Fruit fly (Drosophila melanogaster) whole organism, embryonic: Measurements from ENCODE around the gene sordd2.

ENCODE experiments used
- CG10147 ChIP-seq: fragments of 200-800 bp; sonication (Bioruptor generic); optimal IDR thresholded peaks from 2 replicates; lab custom pipeline; 2019; ENCODE audit warnings: missing biosample characterization, mild to moderate bottlenecking, missing genetic modification characterization, moderate library complexity
- CG10431 ChIP-seq: fragments of 200-800 bp; sonication (Bioruptor generic); optimal IDR thresholded peaks from 3 replicates; lab custom pipeline; 2018; ENCODE audit warnings: missing biosample characterization, mild to moderate bottlenecking, missing genetic modification characterization
- CG11085 ChIP-seq: fragments of 200-800 bp; sonication (Bioruptor generic); IDR thresholded peaks from 2 replicates; pipeline ENCODE4 v1.3.6; 2022; ENCODE audit warnings: missing biosample characterization, missing genetic modification characterization
- CG11696 ChIP-seq: fragments of 200-800 bp; sonication (Bioruptor generic); IDR thresholded peaks from 2 replicates; pipeline ENCODE4 v1.3.6; 2022; ENCODE audit warnings: missing biosample characterization, missing genetic modification characterization
- CG14014 ChIP-seq: fragments of 200-800 bp; sonication (Bioruptor generic); IDR thresholded peaks from 2 replicates; pipeline ENCODE4 v1.3.6; 2022; ENCODE audit warnings: missing biosample characterization, missing genetic modification characterization
- CG15269 ChIP-seq: fragments of 200-800 bp; sonication (Bioruptor generic); optimal IDR thresholded peaks from 2 replicates; lab custom pipeline; 2018; ENCODE audit warnings: missing biosample characterization, mild to moderate bottlenecking, missing genetic modification characterization, moderate library complexity
- CG1792 ChIP-seq: fragments of 200-800 bp; sonication (Bioruptor generic); optimal IDR thresholded peaks from 2 replicates; lab custom pipeline; 2016; ENCODE audit warnings: missing biosample characterization, missing genetic modification characterization
- CG18476 ChIP-seq: fragments of 200-800 bp; sonication (Bioruptor generic); optimal IDR thresholded peaks from 2 replicates; lab custom pipeline; 2016; ENCODE audit warnings: missing biosample characterization, mild to moderate bottlenecking, missing genetic modification characterization
- CG31441 ChIP-seq: fragments of 200-800 bp; sonication (Bioruptor generic); IDR thresholded peaks from 2 replicates; pipeline ENCODE4 v1.3.6; 2022; ENCODE audit warnings: missing biosample characterization, missing genetic modification characterization
- CG33213 ChIP-seq: fragments of 200-800 bp; sonication (Bioruptor generic); optimal IDR thresholded peaks from 3 replicates; lab custom pipeline; 2016; ENCODE audit warnings: missing biosample characterization, missing genetic modification characterization
- CG34376 ChIP-seq: fragments of 200-800 bp; sonication (Bioruptor generic); optimal IDR thresholded peaks from 2 replicates; lab custom pipeline; 2018; ENCODE audit warnings: missing biosample characterization, mild to moderate bottlenecking, missing genetic modification characterization
- CG4854 ChIP-seq: fragments of 200-800 bp; sonication (Bioruptor generic); optimal IDR thresholded peaks from 2 replicates; lab custom pipeline; 2016; ENCODE audit warnings: missing biosample characterization, missing genetic modification characterization, inconsistent platforms
- CG7987 ChIP-seq: fragments of 200-800 bp; sonication (Bioruptor generic); optimal IDR thresholded peaks from 2 replicates; lab custom pipeline; 2018; ENCODE audit warnings: missing biosample characterization, mild to moderate bottlenecking, missing genetic modification characterization, moderate library complexity
- CG9437 ChIP-seq: fragments of 200-800 bp; sonication (Bioruptor generic); optimal IDR thresholded peaks from 2 replicates; lab custom pipeline; 2018; ENCODE audit warnings: missing biosample characterization, mild to moderate bottlenecking, missing genetic modification characterization
- CG9609 ChIP-seq: fragments of 200-800 bp; sonication (Bioruptor generic); optimal IDR thresholded peaks from 3 replicates; lab custom pipeline; 2016; ENCODE audit warnings: missing biosample characterization, missing genetic modification characterization
- CG9797 ChIP-seq: fragments of 200-800 bp; sonication (Bioruptor generic); optimal IDR thresholded peaks from 3 replicates; lab custom pipeline; 2018; ENCODE audit warnings: missing biosample characterization, mild to moderate bottlenecking, missing genetic modification characterization
- Dp ChIP-seq: fragments of 200-800 bp; sonication (Bioruptor generic); optimal IDR thresholded peaks from 2 replicates; lab custom pipeline; 2018; ENCODE audit warnings: missing biosample characterization, mild to moderate bottlenecking, missing genetic modification characterization, moderate library complexity
- Ets97D ChIP-seq: fragments of 200-800 bp; sonication (Bioruptor generic); optimal IDR thresholded peaks from 3 replicates; lab custom pipeline; 2016; ENCODE audit warnings: missing biosample characterization, missing genetic modification characterization
- Hand ChIP-seq: fragments of 200-800 bp; sonication (Bioruptor generic); optimal IDR thresholded peaks from 2 replicates; lab custom pipeline; 2017; ENCODE audit warnings: mild to moderate bottlenecking, missing biosample characterization, missing genetic modification reagents, missing genetic modification characterization
- Hey ChIP-seq: fragments of 200-800 bp; sonication (Bioruptor generic); optimal IDR thresholded peaks from 3 replicates; lab custom pipeline; 2018; ENCODE audit warnings: missing biosample characterization, mild to moderate bottlenecking, missing genetic modification characterization
- MESR4 ChIP-seq: fragments of 200-800 bp; sonication (Bioruptor generic); optimal IDR thresholded peaks from 2 replicates; lab custom pipeline; 2018; ENCODE audit warnings: missing biosample characterization, mild to moderate bottlenecking, missing genetic modification characterization, moderate library complexity
- Med ChIP-seq: fragments of 200-800 bp; sonication (Bioruptor generic); peaks from one replicate; lab custom pipeline; 2016; ENCODE audit warnings: missing biosample characterization, missing genetic modification characterization, mild to moderate bottlenecking, inconsistent platforms, moderate library complexity
- Oli ChIP-seq: fragments of 200-800 bp; sonication (Bioruptor generic); optimal IDR thresholded peaks from 2 replicates; lab custom pipeline; 2018; ENCODE audit warnings: missing biosample characterization, mild to moderate bottlenecking, missing genetic modification characterization, moderate library complexity
- Sry-δ ChIP-seq: fragments of 200-800 bp; sonication (Bioruptor generic); optimal IDR thresholded peaks from 2 replicates; lab custom pipeline; 2016; ENCODE audit warnings: missing biosample characterization, missing genetic modification characterization
- TFAM ChIP-seq: fragments of 200-800 bp; sonication (Bioruptor generic); optimal IDR thresholded peaks from 2 replicates; lab custom pipeline; 2017; ENCODE audit warnings: missing biosample characterization, missing genetic modification characterization, inconsistent platforms
- Trl ChIP-seq, 3 experiments: fragments of >200 bp in 2 of 3; fragments of 200-800 bp in 1 of 3; sonication (Bioruptor generic) in 1 of 3; optimal IDR thresholded peaks; 2 replicates in 1 of 3; 3 replicates in 2 of 3; lab custom pipeline; 2016 to 2017; ENCODE audit warnings: missing biosample characterization in 1 of 3, missing genetic modification characterization in 1 of 3
- ara ChIP-seq: fragments of 200-800 bp; sonication (Bioruptor generic); IDR thresholded peaks from 2 replicates; pipeline ENCODE4 v1.3.6; 2022; ENCODE audit warnings: missing biosample characterization, missing genetic modification characterization
- ase ChIP-seq: fragments of 200-800 bp; sonication (Bioruptor generic); IDR thresholded peaks from 3 replicates; pipeline ENCODE4 v1.3.6; 2022; ENCODE audit warnings: missing biosample characterization, missing genetic modification characterization
- bowl ChIP-seq: fragments of 200-800 bp; sonication (Bioruptor generic); IDR thresholded peaks from 2 replicates; pipeline ENCODE4 v1.3.6; 2022; ENCODE audit warnings: missing biosample characterization, missing genetic modification characterization
- cato ChIP-seq: fragments of 200-800 bp; sonication (Bioruptor generic); optimal IDR thresholded peaks from 2 replicates; lab custom pipeline; 2016; ENCODE audit warnings: missing biosample characterization, missing genetic modification characterization, borderline replicate concordance
- caup ChIP-seq: fragments of 200-800 bp; sonication (Bioruptor generic); optimal IDR thresholded peaks from 3 replicates; lab custom pipeline; 2017; ENCODE audit warnings: missing biosample characterization, mild to moderate bottlenecking, missing genetic modification characterization, moderate library complexity; ENCODE audit not compliant: severe bottlenecking
- cg ChIP-seq: fragments of 200-800 bp; sonication (Bioruptor generic); optimal IDR thresholded peaks from 3 replicates; lab custom pipeline; 2019; ENCODE audit warnings: missing biosample characterization, mild to moderate bottlenecking, missing genetic modification characterization, moderate library complexity
- fd3F ChIP-seq: fragments of 200-800 bp; sonication (Bioruptor generic); optimal IDR thresholded peaks from 2 replicates; lab custom pipeline; 2018; ENCODE audit warnings: missing biosample characterization, mild to moderate bottlenecking, missing genetic modification characterization, moderate library complexity
- gem ChIP-seq: fragments of 200-800 bp; sonication (Bioruptor generic); optimal IDR thresholded peaks from 2 replicates; lab custom pipeline; 2019; ENCODE audit warnings: missing biosample characterization, mild to moderate bottlenecking, missing genetic modification characterization, moderate library complexity
- kni ChIP-seq: fragments of 200-800 bp; sonication (Bioruptor generic); optimal IDR thresholded peaks from 3 replicates; lab custom pipeline; 2017; ENCODE audit warnings: mild to moderate bottlenecking, missing biosample characterization, missing genetic modification reagents, missing genetic modification characterization
- luna ChIP-seq: fragments of 200-800 bp; sonication (Bioruptor generic); optimal IDR thresholded peaks from 2 replicates; lab custom pipeline; 2016; ENCODE audit warnings: missing biosample characterization, missing genetic modification characterization
- maf-S ChIP-seq: fragments of 200-800 bp; sonication (Bioruptor generic); optimal IDR thresholded peaks from 2 replicates; lab custom pipeline; 2016; ENCODE audit warnings: missing biosample characterization, missing genetic modification characterization
- odd ChIP-seq: fragments of 200-800 bp; sonication (Bioruptor generic); optimal IDR thresholded peaks from 2 replicates; lab custom pipeline; 2017; ENCODE audit warnings: missing biosample characterization, mild to moderate bottlenecking, missing genetic modification characterization
- pros ChIP-seq: fragments of 200-800 bp; sonication (Bioruptor generic); optimal IDR thresholded peaks from 3 replicates; lab custom pipeline; 2019; ENCODE audit warnings: missing biosample characterization, mild to moderate bottlenecking, missing genetic modification characterization, moderate library complexity
- repo ChIP-seq: fragments of 200-800 bp; sonication (Bioruptor generic); optimal IDR thresholded peaks from 2 replicates; lab custom pipeline; 2016; ENCODE audit warnings: missing biosample characterization, missing genetic modification characterization
- ro ChIP-seq: fragments of 200-800 bp; sonication (Bioruptor generic); IDR thresholded peaks from 2 replicates; pipeline ENCODE4 v1.3.6; 2022; ENCODE audit warnings: missing biosample characterization, missing genetic modification characterization
- scrt ChIP-seq: fragments of 200-800 bp; sonication (Bioruptor generic); optimal IDR thresholded peaks from 2 replicates; lab custom pipeline; 2018; ENCODE audit warnings: missing biosample characterization, mild to moderate bottlenecking, missing genetic modification characterization, moderate library complexity
- slou ChIP-seq: fragments of 200-800 bp; sonication (Bioruptor generic); optimal IDR thresholded peaks from 3 replicates; lab custom pipeline; 2016; ENCODE audit warnings: missing biosample characterization, missing genetic modification characterization
- so ChIP-seq: fragments of 200-800 bp; sonication (Bioruptor generic); IDR thresholded peaks from 3 replicates; pipeline ENCODE4 v1.3.6; 2022; ENCODE audit warnings: missing biosample characterization, missing genetic modification characterization
- sr ChIP-seq: fragments of 200-800 bp; sonication (Bioruptor generic); IDR thresholded peaks from 3 replicates; pipeline ENCODE4 v1.3.6; 2022; ENCODE audit warnings: missing biosample characterization, missing genetic modification characterization
- unc-4 ChIP-seq: fragments of 200-800 bp; sonication (Bioruptor generic); IDR thresholded peaks from 2 replicates; pipeline ENCODE4 v1.3.6; 2022; ENCODE audit warnings: missing biosample characterization, missing genetic modification characterization; ENCODE audit not compliant: partially characterized antibody
- unpg ChIP-seq: fragments of 200-800 bp; sonication (Bioruptor generic); optimal IDR thresholded peaks from 3 replicates; lab custom pipeline; 2018; ENCODE audit warnings: missing biosample characterization, mild to moderate bottlenecking, missing genetic modification characterization, moderate library complexity
- vfl ChIP-seq: fragments of 200-800 bp; sonication (Bioruptor generic); optimal IDR thresholded peaks from 2 replicates; lab custom pipeline; 2016; ENCODE audit warnings: missing biosample characterization, missing genetic modification characterization
- zfh2 ChIP-seq: fragments of 200-800 bp; sonication (Bioruptor generic); optimal IDR thresholded peaks from 2 replicates; lab custom pipeline; 2016; ENCODE audit warnings: missing biosample characterization, missing genetic modification characterization

The sordd2 gene

dm6 chrX:15802880-15803650 is 4.1 kb upstream of the sordd2 start (continued):
- no peak for TF ChIP-seq CG9437 (GFP tag; lab: Kevin White, UChicago)
- TF ChIP-seq ase (GFP tag; lab: Robert Waterston, UW): no peak
- TF ChIP-seq Hand: no peak
- no peak for TF ChIP-seq Hey (tag; lab: Kevin White, UChicago)
- TF ChIP-seq CG10431 (GFP tag; lab: Kevin White, UChicago): no peak
- TF ChIP-seq pros: no peak
- TF ChIP-seq CG9797: no peak
- TF ChIP-seq sr (GFP tag; lab: Robert Waterston, UW): no peak
- TF ChIP-seq Med: peak; percentile 59
- peak; percentile 73 for TF ChIP-seq unc-4
- no peak for TF ChIP-seq cato (GFP tag; lab: Kevin White, UChicago)
- no peak for TF ChIP-seq maf-S (GFP tag; lab: Kevin White, UChicago)
- TF ChIP-seq CG10147: no peak
- no peak for TF ChIP-seq CG4854 (GFP tag; lab: Kevin White, UChicago)
- TF ChIP-seq CG18476 (GFP tag; lab: Kevin White, UChicago): no peak
- TF ChIP-seq Oli (tag; lab: Kevin White, UChicago): no peak
- TF ChIP-seq cg: no peak
- TF ChIP-seq so (GFP tag; lab: Robert Waterston, UW): no peak
- no peak for TF ChIP-seq vfl (GFP tag; lab: Kevin White, UChicago)
- TF ChIP-seq odd (GFP tag; lab: Kevin White, UChicago): no peak
- TF ChIP-seq kni (GFP tag; lab: Kevin White, UChicago): no peak
- TF ChIP-seq caup (GFP tag; lab: Kevin White, UChicago): no peak
- TF ChIP-seq CG14014 (GFP tag; lab: Robert Waterston, UW): no peak
- no peak for TF ChIP-seq ro (GFP tag; lab: Robert Waterston, UW)
- TF ChIP-seq CG33213 (GFP tag; lab: Kevin White, UChicago): no peak
- TF ChIP-seq bowl (GFP tag; lab: Robert Waterston, UW): no peak
- no peak for TF ChIP-seq CG34376 (GFP tag; lab: Kevin White, UChicago)
- TF ChIP-seq zfh2: no peak
- TF ChIP-seq scrt (GFP tag; lab: Kevin White, UChicago): peak; percentile 14
- TF ChIP-seq CG1792 (GFP tag; lab: Kevin White, UChicago): no peak
- TF ChIP-seq Dp (GFP tag; lab: Kevin White, UChicago): no peak
- TF ChIP-seq fd3F: no peak
- no peak for TF ChIP-seq CG31441
- TF ChIP-seq Ets97D (GFP tag; lab: Kevin White, UChicago): no peak
- peak; percentile 76 for TF ChIP-seq Sry-δ (GFP tag; lab: Kevin White, UChicago)
- TF ChIP-seq Trl (optimal IDR thresholded peaks at IDR 0.05; lab: Kevin White, UChicago): no peak
- no peak for TF ChIP-seq Trl (GFP tag; optimal IDR thresholded peaks at IDR 0.05; lab: Kevin White, UChicago)
- no peak for TF ChIP-seq CG7987 (GFP tag; lab: Kevin White, UChicago)
- peak; percentile 62 for TF ChIP-seq gem (tag; lab: Kevin White, UChicago)
- peak; percentile 24 for TF ChIP-seq unpg (GFP tag; lab: Kevin White, UChicago)
- no peak for TF ChIP-seq CG11696 (GFP tag; lab: Robert Waterston, UW)
- TF ChIP-seq CG15269 (tag; lab: Kevin White, UChicago): no peak
- TF ChIP-seq repo (GFP tag; lab: Kevin White, UChicago): no peak
- no peak for TF ChIP-seq CG9609
- no peak for TF ChIP-seq ara (GFP tag; lab: Robert Waterston, UW)
- no peak for TF ChIP-seq CG11085 (GFP tag; lab: Robert Waterston, UW)
- TF ChIP-seq slou: no peak
- peak; percentile 22 for TF ChIP-seq MESR4 (GFP tag; lab: Kevin White, UChicago)
- TF ChIP-seq luna (GFP tag; lab: Kevin White, UChicago): no peak
- TF ChIP-seq TFAM: no peak
